Worm (Caenorhabditis elegans) whole organism, L4 larva: ENCODE data around the gene D1005.10.

Source experiments
- F26F4.8 ChIP-seq: fragments of 200-800 bp; sonication (Bioruptor generic); conservative IDR thresholded peaks from 2 replicates; pipeline ENCODE4 v1.3.6; 2022; ENCODE audit warnings: missing genetic modification characterization, missing compliant biosample characterization
- F37D6.2 ChIP-seq: sonication (generic microtip); optimal IDR thresholded peaks from 2 replicates; lab custom pipeline; 2016; ENCODE audit warnings: mild to moderate bottlenecking, missing genetic modification characterization, missing compliant biosample characterization
- R02D3.7 ChIP-seq: fragments of 150-350 bp; sonication (generic microtip); optimal IDR thresholded peaks from 3 replicates; lab custom pipeline; 2014; ENCODE audit warnings: missing biosample characterization, missing genetic modification characterization
- Y5F2A.4 ChIP-seq: fragments of 200-800 bp; sonication (Bioruptor generic); optimal IDR thresholded peaks from 2 replicates; lab custom pipeline; 2018; ENCODE audit warnings: mild to moderate bottlenecking, missing genetic modification characterization, missing compliant biosample characterization
- Y75B8A.6 ChIP-seq: fragments of 200-800 bp; sonication (Bioruptor generic); IDR thresholded peaks from 2 replicates; pipeline ENCODE4 v1.3.6; 2022; ENCODE audit warnings: missing genetic modification reagents, missing genetic modification characterization, missing compliant biosample characterization
- ZK546.5 ChIP-seq, 2 experiments: sonication (generic microtip); optimal IDR thresholded peaks; 2 replicates each; lab custom pipeline; 2017; ENCODE audit warnings: missing biosample characterization in 2 of 2, missing genetic modification characterization in 2 of 2
- aha-1 ChIP-seq: fragments of 150-350 bp; peaks from one replicate; lab custom pipeline; 2014; ENCODE audit warnings: missing biosample characterization, missing genetic modification characterization
- ceh-20 ChIP-seq: fragments of 200-800 bp; sonication (Bioruptor generic); IDR thresholded peaks from 2 replicates; pipeline ENCODE4 v1.3.6; 2022; ENCODE audit warnings: missing genetic modification reagents, missing genetic modification characterization, missing compliant biosample characterization
- ceh-28 ChIP-seq: fragments of 150-350 bp; optimal IDR thresholded peaks from 2 replicates; lab custom pipeline; 2014; ENCODE audit warnings: missing biosample characterization, missing genetic modification reagents, missing genetic modification characterization
- ceh-32 ChIP-seq: sonication (generic microtip); optimal IDR thresholded peaks from 2 replicates; lab custom pipeline; 2016; ENCODE audit warnings: mild to moderate bottlenecking, missing genetic modification characterization, missing compliant biosample characterization; ENCODE audit not compliant: poor library complexity
- ceh-44 ChIP-seq: fragments of 200-800 bp; sonication (Bioruptor generic); IDR thresholded peaks from 2 replicates; pipeline ENCODE4 v1.3.6; 2022; ENCODE audit warnings: missing genetic modification reagents, missing genetic modification characterization, missing compliant biosample characterization
- ceh-62 ChIP-seq: sonication (generic microtip); optimal IDR thresholded peaks from 2 replicates; lab custom pipeline; 2017; ENCODE audit warnings: missing biosample characterization, missing genetic modification characterization
- ceh-82 ChIP-seq: sonication (generic microtip); optimal IDR thresholded peaks from 2 replicates; lab custom pipeline; 2017; ENCODE audit warnings: missing biosample characterization, missing genetic modification characterization
- cey-2 ChIP-seq: sonication (generic microtip); optimal IDR thresholded peaks from 3 replicates; lab custom pipeline; 2017; ENCODE audit warnings: missing genetic modification characterization, mild to moderate bottlenecking, missing compliant biosample characterization, antibody characterized with exemption, borderline replicate concordance; ENCODE audit not compliant: insufficient read depth
- ctbp-1 ChIP-seq: fragments of 200-800 bp; sonication (Bioruptor generic); IDR thresholded peaks from 2 replicates; pipeline ENCODE4 v1.3.6; 2022; ENCODE audit warnings: missing genetic modification reagents, missing genetic modification characterization, missing compliant biosample characterization
- daf-12 ChIP-seq: fragments of 150-350 bp; optimal IDR thresholded peaks from 2 replicates; lab custom pipeline; 2014; ENCODE audit warnings: missing biosample characterization, missing genetic modification reagents, missing genetic modification characterization
- daf-8 ChIP-seq: fragments of 200-800 bp; sonication (Bioruptor generic); IDR thresholded peaks from 2 replicates; pipeline ENCODE4 v1.3.6; 2022; ENCODE audit warnings: missing genetic modification characterization, missing compliant biosample characterization
- duxl-1 ChIP-seq: sonication (generic microtip); optimal IDR thresholded peaks from 2 replicates; lab custom pipeline; 2016; ENCODE audit warnings: mild to moderate bottlenecking, missing genetic modification characterization, moderate library complexity, missing compliant biosample characterization; ENCODE audit not compliant: poor library complexity
- dve-1 ChIP-seq: sonication (generic microtip); optimal IDR thresholded peaks from 2 replicates; lab custom pipeline; 2017; ENCODE audit warnings: antibody characterized with exemption, mild to moderate bottlenecking, missing genetic modification characterization, missing compliant biosample characterization; ENCODE audit not compliant: insufficient read depth
- fkh-10 ChIP-seq: fragments of 150-350 bp; optimal IDR thresholded peaks from 2 replicates; lab custom pipeline; 2014; ENCODE audit warnings: missing biosample characterization, missing genetic modification reagents, missing genetic modification characterization
- hlh-30 ChIP-seq: sonication (generic microtip); optimal IDR thresholded peaks from 2 replicates; lab custom pipeline; 2017; ENCODE audit warnings: antibody characterized with exemption, mild to moderate bottlenecking, missing genetic modification characterization, missing compliant biosample characterization; ENCODE audit not compliant: insufficient read depth
- jun-1 ChIP-seq: fragments of 150-350 bp; optimal IDR thresholded peaks from 2 replicates; lab custom pipeline; 2014; ENCODE audit warnings: missing biosample characterization, missing genetic modification reagents, missing genetic modification characterization
- lin-15B ChIP-seq: fragments of 150-350 bp; sonication (generic microtip); optimal IDR thresholded peaks from 3 replicates; lab custom pipeline; 2014; ENCODE audit warnings: missing biosample characterization, missing genetic modification characterization
- lin-29 ChIP-seq: fragments of 200-800 bp; sonication (Bioruptor generic); IDR thresholded peaks from 2 replicates; pipeline ENCODE4 v1.3.6; 2022; ENCODE audit warnings: missing genetic modification reagents, missing genetic modification characterization, missing compliant biosample characterization
- lir-3 ChIP-seq: sonication (generic microtip); optimal IDR thresholded peaks from 2 replicates; lab custom pipeline; 2016; ENCODE audit warnings: mild to moderate bottlenecking, missing genetic modification characterization, missing compliant biosample characterization
- lsy-2 ChIP-seq, 2 experiments: fragments of 150-350 bp in 1 of 2; sonication (generic microtip) in 1 of 2; optimal IDR thresholded peaks; 2 replicates each; lab custom pipeline; 2014 to 2017; ENCODE audit warnings: missing biosample characterization in 2 of 2, missing genetic modification characterization in 2 of 2
- madf-5 ChIP-seq, 2 experiments: fragments of 200-800 bp; sonication (Bioruptor generic); IDR thresholded peaks; 2 replicates each; pipeline ENCODE4 v1.3.6; 2022; ENCODE audit warnings: missing compliant biosample characterization in 2 of 2, missing genetic modification characterization in 2 of 2
- mep-1 ChIP-seq: fragments of 150-350 bp; sonication (generic microtip); optimal IDR thresholded peaks from 3 replicates; lab custom pipeline; 2014; ENCODE audit warnings: missing biosample characterization, missing genetic modification characterization
- mes-2 ChIP-seq: sonication (generic microtip); optimal IDR thresholded peaks from 2 replicates; lab custom pipeline; 2016; ENCODE audit warnings: missing genotype, mild to moderate bottlenecking, missing genetic modification characterization, missing compliant biosample characterization; ENCODE audit not compliant: poor library complexity, severe bottlenecking
- nhr-102 ChIP-seq: sonication (generic microtip); optimal IDR thresholded peaks from 2 replicates; lab custom pipeline; 2016; ENCODE audit warnings: mild to moderate bottlenecking, missing genetic modification characterization, moderate library complexity, missing compliant biosample characterization
- nhr-11 ChIP-seq: fragments of 150-350 bp; optimal IDR thresholded peaks from 2 replicates; lab custom pipeline; 2014; ENCODE audit warnings: missing biosample characterization, missing genetic modification characterization
- nhr-237 ChIP-seq: sonication (generic microtip); optimal IDR thresholded peaks from 2 replicates; lab custom pipeline; 2017; ENCODE audit warnings: missing biosample characterization, missing genetic modification characterization
- nhr-28 ChIP-seq: fragments of 150-350 bp; optimal IDR thresholded peaks from 2 replicates; lab custom pipeline; 2014; ENCODE audit warnings: missing biosample characterization, missing genetic modification characterization
- nhr-42 ChIP-seq: fragments of 200-800 bp; sonication (Bioruptor generic); IDR thresholded peaks from 2 replicates; pipeline ENCODE4 v1.3.6; 2022; ENCODE audit warnings: missing genetic modification characterization, missing compliant biosample characterization
- nhr-6 ChIP-seq: fragments of 150-350 bp; optimal IDR thresholded peaks from 2 replicates; lab custom pipeline; 2014; ENCODE audit warnings: missing biosample characterization, missing genetic modification characterization
- pqm-1 ChIP-seq: sonication (generic microtip); optimal IDR thresholded peaks from 2 replicates; lab custom pipeline; 2017; ENCODE audit warnings: missing biosample characterization, missing genetic modification characterization
- saeg-2 ChIP-seq: fragments of 200-800 bp; sonication (Bioruptor generic); IDR thresholded peaks from 2 replicates; pipeline ENCODE4 v1.3.6; 2022; ENCODE audit warnings: missing genetic modification reagents, missing genetic modification characterization, missing compliant biosample characterization
- set-16 ChIP-seq: fragments of 200-800 bp; sonication (Bioruptor generic); IDR thresholded peaks from 2 replicates; pipeline ENCODE4 v1.3.6; 2022; ENCODE audit warnings: missing genetic modification reagents, missing genetic modification characterization, missing compliant biosample characterization
- skn-1 ChIP-seq: fragments of 150-350 bp; optimal IDR thresholded peaks from 2 replicates; lab custom pipeline; 2014; ENCODE audit warnings: missing biosample characterization, missing genetic modification characterization
- spr-1 ChIP-seq: sonication (generic microtip); optimal IDR thresholded peaks from 2 replicates; lab custom pipeline; 2016; ENCODE audit warnings: mild to moderate bottlenecking, missing genetic modification characterization, missing compliant biosample characterization
- spr-3 ChIP-seq: fragments of 200-800 bp; sonication (Bioruptor generic); optimal IDR thresholded peaks from 2 replicates; lab custom pipeline; 2018; ENCODE audit warnings: mild to moderate bottlenecking, missing genetic modification characterization, missing compliant biosample characterization
- tra-1 ChIP-seq: fragments of 200-800 bp; sonication (Bioruptor generic); IDR thresholded peaks from 2 replicates; pipeline ENCODE4 v1.3.6; 2022; ENCODE audit warnings: missing genetic modification reagents, missing genetic modification characterization, missing compliant biosample characterization
- unc-130 ChIP-seq: sonication (generic microtip); optimal IDR thresholded peaks from 2 replicates; lab custom pipeline; 2016; ENCODE audit warnings: missing genetic modification reagents, missing genetic modification characterization, missing compliant biosample characterization
- unc-39 ChIP-seq: sonication (generic microtip); optimal IDR thresholded peaks from 2 replicates; lab custom pipeline; 2017; ENCODE audit warnings: missing biosample characterization, missing genetic modification characterization
- unc-62 ChIP-seq, 3 experiments: fragments of 150-350 bp in 1 of 3; sonication (generic microtip); optimal IDR thresholded peaks in 2 of 3; peaks in 1 of 3; 1 replicate in 1 of 3; 2 replicates in 2 of 3; lab custom pipeline; 2014 to 2017; ENCODE audit warnings: missing biosample characterization in 3 of 3, missing genetic modification characterization in 3 of 3, missing genetic modification reagents in 3 of 3, missing genotype in 1 of 3
- zfp-3 ChIP-seq: fragments of 200-800 bp; sonication (Bioruptor generic); conservative IDR thresholded peaks from 2 replicates; pipeline ENCODE4 v1.3.6; 2022; ENCODE audit warnings: missing genetic modification reagents, missing genetic modification characterization, missing compliant biosample characterization
- zip-11 ChIP-seq: fragments of 200-800 bp; sonication (Bioruptor generic); IDR thresholded peaks from 2 replicates; pipeline ENCODE4 v1.3.6; 2022; ENCODE audit warnings: missing genetic modification characterization, missing compliant biosample characterization

D1005.10 gene

DNA sequence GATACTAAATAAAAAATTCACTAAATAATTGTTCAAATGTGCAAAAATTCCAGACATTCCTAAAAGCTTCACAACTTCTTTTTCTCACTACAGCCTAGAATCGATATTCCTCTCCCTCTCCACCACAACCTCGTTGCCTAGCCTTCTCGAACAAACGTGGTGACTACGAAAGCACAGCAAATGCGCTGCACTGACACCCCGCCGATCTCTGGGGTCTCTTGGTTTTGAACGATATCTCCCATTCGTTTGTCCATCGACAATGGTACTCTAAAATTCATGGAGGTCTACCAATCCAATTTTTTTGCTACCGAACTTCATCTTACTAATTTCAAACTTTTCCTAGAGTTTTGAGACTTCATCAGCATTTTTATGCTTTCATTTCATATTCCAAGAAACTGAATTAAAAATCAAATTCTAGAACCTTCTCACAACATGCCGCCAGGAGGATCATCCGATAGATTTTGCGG, 35.6 kb downstream of the D1005.10 start, which contains the start of gene W05H7.1 (continued):
- TF ChIP-seq duxl-1 (no peak), Y75B8A.6 (GFP tag; lab: Robert Waterston, UW) (no peak), pqm-1 (tag; lab: Kevin White, UChicago) (no peak), ceh-82 (no peak), spr-3 (GFP tag; lab: Kevin White, UChicago) (no peak), jun-1 (no peak), madf-5 (GFP tag; IDR thresholded peaks at IDR 0.05; lab: Robert Waterston, UW) (no peak), aha-1 (tag; lab: Kevin White, UChicago) (peak; percentile 94), unc-130 (GFP tag; lab: Kevin White, UChicago) (no peak), ZK546.5 (tag; optimal IDR thresholded peaks at IDR 0.05; lab: Kevin White, UChicago) (no peak), ceh-44 (GFP tag; lab: Robert Waterston, UW) (no peak), ceh-28 (no peak), saeg-2 (no peak), F26F4.8 (no peak), lsy-2 (tag; optimal IDR thresholded peaks at IDR 0.05; lab: Kevin White, UChicago) (peak in 1 of 2 experiments; percentile 56), mes-2 (tag; lab: Kevin White, UChicago) (peak; percentile 55), skn-1 (no peak), unc-39 (tag; lab: Kevin White, UChicago) (no peak), lin-15B (tag; lab: Kevin White, UChicago) (no peak), R02D3.7 (no peak), F37D6.2 (tag; lab: Kevin White, UChicago) (no peak), ctbp-1 (GFP tag; lab: Robert Waterston, UW) (no peak), lir-3 (tag; lab: Kevin White, UChicago) (no peak), hlh-30 (tag; lab: Kevin White, UChicago) (peak; percentile 57), mep-1 (tag; lab: Kevin White, UChicago) (peak; percentile 62)

DNA sequence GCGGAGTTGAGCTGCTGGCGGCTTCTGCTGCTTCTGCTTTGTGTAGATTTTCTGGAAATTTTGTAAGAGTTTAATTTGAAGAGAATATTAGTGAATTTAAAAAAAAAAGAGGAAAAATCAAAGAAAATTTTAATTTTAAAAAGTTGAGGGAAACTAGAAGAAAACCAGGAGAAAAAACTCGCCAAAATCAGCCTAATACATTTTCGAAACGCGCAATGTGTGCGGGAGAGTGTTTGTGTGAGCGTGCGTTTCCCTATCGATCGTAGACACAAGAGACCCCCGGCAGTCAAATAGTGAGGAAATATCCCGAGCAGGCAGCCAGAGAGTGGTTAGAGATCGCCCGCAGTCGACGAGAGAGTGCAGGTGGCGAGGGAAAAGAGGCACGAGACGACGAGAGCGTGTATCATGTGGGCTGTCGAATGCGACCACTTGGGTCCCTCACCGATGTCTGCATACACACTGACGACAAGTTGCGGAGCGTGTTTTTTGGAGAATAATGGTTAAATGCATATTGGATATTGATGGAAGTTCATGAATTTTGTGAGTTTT, 39.3 kb downstream of the D1005.10 start, which contains the start of gene zfp-3:
Gene zfp-3 (minus strand): TSS at position 51 of the 549 bp plus-strand sequence.
- TF ChIP-seq set-16 (peak; percentile 91), dve-1 (peak; percentile 97), nhr-28 (peak; percentile 82), skn-1 (peak; percentile 6), tra-1 (GFP tag; lab: Robert Waterston, UW) (peak; percentile 81), mes-2 (tag; lab: Kevin White, UChicago) (peak; percentile 86), unc-130 (GFP tag; lab: Kevin White, UChicago) (no peak), nhr-42 (peak; percentile 87; the same call in 1 of the 2 replicates), nhr-11 (peak; percentile 94), ceh-20 (GFP tag; lab: Robert Waterston, UW) (peak; percentile 94), unc-62 (GFP tag; optimal IDR thresholded peaks at IDR 0.05 in 1 of 2; lab: Kevin White, UChicago) (peak in 1 of 2 experiments; percentile 99), unc-62 (tag; optimal IDR thresholded peaks at IDR 0.05; lab: Kevin White, UChicago) (no peak), spr-3 (GFP tag; lab: Kevin White, UChicago) (peak; percentile 6), daf-12 (tag; lab: Kevin White, UChicago) (no peak), F37D6.2 (tag; lab: Kevin White, UChicago) (peak; percentile 85), zfp-3 (GFP tag; lab: Robert Waterston, UW) (peak; percentile 71; the same call in 1 of the 2 replicates), hlh-30 (tag; lab: Kevin White, UChicago) (peak; percentile 99), jun-1 (peak; percentile 89), Y75B8A.6 (GFP tag; lab: Robert Waterston, UW) (no peak), unc-39 (tag; lab: Kevin White, UChicago) (no peak), nhr-6 (tag; lab: Kevin White, UChicago) (peak; percentile 92), spr-1 (tag; lab: Kevin White, UChicago) (peak; percentile 87), ceh-62 (tag; lab: Kevin White, UChicago) (no peak), mep-1 (tag; lab: Kevin White, UChicago) (peak; percentile 97), ceh-44 (GFP tag; lab: Robert Waterston, UW) (no peak), nhr-237 (no peak), cey-2 (tag; lab: Kevin White, UChicago) (no peak), ceh-32 (peak; percentile 49), zip-11 (GFP tag; lab: Robert Waterston, UW) (no peak), lin-29 (GFP tag; lab: Robert Waterston, UW) (no peak), daf-8 (no peak), fkh-10 (GFP tag; lab: Kevin White, UChicago) (peak; percentile 95), Y5F2A.4 (GFP tag; lab: Kevin White, UChicago) (peak; percentile 41), ctbp-1 (GFP tag; lab: Robert Waterston, UW) (peak; percentile 95), nhr-102 (tag; lab: Kevin White, UChicago) (peak; percentile 86)
